Worm (Caenorhabditis elegans) whole organism, young adult: ENCODE measurements around the gene urb-1.

Source experiments
- B0336.3 ChIP-seq: fragments of 200-800 bp; sonication (Bioruptor generic); IDR thresholded peaks from 2 replicates; pipeline ENCODE4 v1.3.6; 2022; ENCODE audit warnings: missing genetic modification characterization, missing compliant biosample characterization
- D2030.7 ChIP-seq: fragments of 200-800 bp; sonication (Bioruptor generic); IDR thresholded peaks from 2 replicates; pipeline ENCODE4 v1.3.6; 2022; ENCODE audit warnings: missing genetic modification reagents, missing genetic modification characterization, missing compliant biosample characterization
- F33H1.4 ChIP-seq: fragments of 200-800 bp; sonication (Bioruptor generic); IDR thresholded peaks from 2 replicates; pipeline ENCODE4 v1.3.6; 2022; ENCODE audit warnings: missing genetic modification reagents, missing genetic modification characterization, missing compliant biosample characterization
- F55B11.4 ChIP-seq: sonication (generic microtip); optimal IDR thresholded peaks from 2 replicates; lab custom pipeline; 2016; ENCODE audit warnings: missing compliant biosample characterization, missing genetic modification characterization, borderline replicate concordance; ENCODE audit not compliant: insufficient read depth
- K11D2.4 ChIP-seq: fragments of 200-800 bp; sonication (Bioruptor generic); IDR thresholded peaks from 2 replicates; pipeline ENCODE4 v1.3.6; 2022; ENCODE audit warnings: missing genetic modification reagents, missing genetic modification characterization, missing compliant biosample characterization
- Y53G8AR.9 ChIP-seq: fragments of 200-800 bp; sonication (Bioruptor generic); conservative IDR thresholded peaks from 2 replicates; pipeline ENCODE4 v1.3.6; 2022; ENCODE audit warnings: missing genetic modification reagents, missing genetic modification characterization, missing compliant biosample characterization
- Y56A3A.18 ChIP-seq: fragments of 200-800 bp; sonication (Bioruptor generic); IDR thresholded peaks from 2 replicates; pipeline ENCODE4 v1.3.6; 2022; ENCODE audit warnings: missing genetic modification reagents, missing genetic modification characterization, missing compliant biosample characterization
- Y67H2A.10 ChIP-seq: fragments of 200-800 bp; sonication (Bioruptor generic); conservative IDR thresholded peaks from 2 replicates; pipeline ENCODE4 v1.3.6; 2022; ENCODE audit warnings: missing genetic modification reagents, missing genetic modification characterization, missing compliant biosample characterization
- Y95B8A.8 ChIP-seq: fragments of 200-800 bp; sonication (Bioruptor generic); IDR thresholded peaks from 2 replicates; pipeline ENCODE4 v1.3.6; 2022; ENCODE audit warnings: missing genetic modification reagents, missing genetic modification characterization, missing compliant biosample characterization
- ZK185.1 ChIP-seq: sonication (generic microtip); optimal IDR thresholded peaks from 2 replicates; lab custom pipeline; 2016; ENCODE audit warnings: mild to moderate bottlenecking, missing genetic modification characterization, missing compliant biosample characterization; ENCODE audit not compliant: poor library complexity, severe bottlenecking
- ama-1 ChIP-seq, 3 experiments: fragments of 150-350 bp in 1 of 3; sonication (generic microtip) in 2 of 3; optimal IDR thresholded peaks; 2 replicates each; lab custom pipeline; 2014 to 2018; ENCODE audit warnings: missing biosample characterization in 2 of 3, missing genetic modification characterization in 2 of 3, missing genetic modification reagents in 2 of 3
- athp-1 ChIP-seq: sonication (generic microtip); optimal IDR thresholded peaks from 2 replicates; lab custom pipeline; 2017; ENCODE audit warnings: mild to moderate bottlenecking, missing genetic modification characterization, missing compliant biosample characterization
- cebp-1 ChIP-seq, 2 experiments: fragments of 200-800 bp in 1 of 2; sonication (Bioruptor generic) in 1 of 2; sonication (generic microtip) in 1 of 2; IDR thresholded peaks in 1 of 2; optimal IDR thresholded peaks in 1 of 2; 2 replicates each; pipeline versions ENCODE4 v1.3.6 to Lab custom; 2017 to 2022; ENCODE audit warnings: missing compliant biosample characterization in 2 of 2, missing genetic modification characterization in 2 of 2, mild to moderate bottlenecking in 1 of 2, missing genetic modification reagents in 1 of 2, moderate library complexity in 1 of 2
- ceh-91 ChIP-seq: fragments of 200-800 bp; sonication (Bioruptor generic); IDR thresholded peaks from 2 replicates; pipeline ENCODE4 v1.3.6; 2022; ENCODE audit warnings: missing genetic modification reagents, missing genetic modification characterization, missing compliant biosample characterization
- dox-1 ChIP-seq: fragments of 200-800 bp; sonication (Bioruptor generic); IDR thresholded peaks from 2 replicates; pipeline ENCODE4 v1.3.6; 2022; ENCODE audit warnings: missing genetic modification reagents, missing genetic modification characterization, missing compliant biosample characterization
- egl-44 ChIP-seq: fragments of 200-800 bp; sonication (Bioruptor generic); IDR thresholded peaks from 2 replicates; pipeline ENCODE4 v1.3.6; 2022; ENCODE audit warnings: missing genetic modification reagents, missing genetic modification characterization, missing compliant biosample characterization
- ekl-4 ChIP-seq: fragments of 200-800 bp; sonication (Bioruptor generic); IDR thresholded peaks from 2 replicates; pipeline ENCODE4 v1.3.6; 2022; ENCODE audit warnings: missing genetic modification reagents, missing genetic modification characterization, missing compliant biosample characterization
- ets-4 ChIP-seq: fragments of 200-800 bp; sonication (Bioruptor generic); optimal IDR thresholded peaks from 2 replicates; lab custom pipeline; 2018; ENCODE audit warnings: mild to moderate bottlenecking, missing genetic modification characterization, missing compliant biosample characterization
- hlh-12 ChIP-seq: sonication (generic microtip); optimal IDR thresholded peaks from 2 replicates; lab custom pipeline; 2016; ENCODE audit warnings: missing genetic modification characterization, missing compliant biosample characterization
- hmg-1.2 ChIP-seq: fragments of 200-800 bp; sonication (Bioruptor generic); IDR thresholded peaks from 2 replicates; pipeline ENCODE4 v1.3.6; 2022; ENCODE audit warnings: missing genetic modification reagents, missing genetic modification characterization, missing compliant biosample characterization
- let-526 ChIP-seq: fragments of 200-800 bp; sonication (Bioruptor generic); IDR thresholded peaks from 2 replicates; pipeline ENCODE4 v1.3.6; 2022; ENCODE audit warnings: missing genetic modification reagents, missing genetic modification characterization, missing compliant biosample characterization
- lin-26 ChIP-seq: fragments of 200-800 bp; sonication (Bioruptor generic); IDR thresholded peaks from 2 replicates; pipeline ENCODE4 v1.3.6; 2022; ENCODE audit warnings: missing genetic modification reagents, missing genetic modification characterization, missing compliant biosample characterization
- lin-35 ChIP-seq, 3 experiments: fragments of 150-350 bp in 2 of 3; sonication (generic microtip) in 1 of 3; optimal IDR thresholded peaks; 2 replicates each; lab custom pipeline; 2014 to 2018; ENCODE audit warnings: missing biosample characterization in 3 of 3, missing genetic modification characterization in 3 of 3, missing genetic modification reagents in 3 of 3
- lin-54 ChIP-seq: fragments of 200-800 bp; sonication (Bioruptor generic); optimal IDR thresholded peaks from 2 replicates; lab custom pipeline; 2018; ENCODE audit warnings: mild to moderate bottlenecking, missing genetic modification characterization, missing compliant biosample characterization
- lsl-1 ChIP-seq: fragments of 200-800 bp; sonication (Bioruptor generic); optimal IDR thresholded peaks from 2 replicates; lab custom pipeline; 2018; ENCODE audit warnings: mild to moderate bottlenecking, missing genetic modification characterization, moderate library complexity, missing compliant biosample characterization
- madf-3 ChIP-seq: fragments of 200-800 bp; sonication (Bioruptor generic); IDR thresholded peaks from 2 replicates; pipeline ENCODE4 v1.3.6; 2022; ENCODE audit warnings: missing genetic modification reagents, missing genetic modification characterization, missing compliant biosample characterization
- madf-6 ChIP-seq: fragments of 200-800 bp; sonication (Bioruptor generic); IDR thresholded peaks from 2 replicates; pipeline ENCODE4 v1.3.6; 2022; ENCODE audit warnings: missing genetic modification reagents, missing genetic modification characterization, missing compliant biosample characterization
- mcd-1 ChIP-seq: fragments of 200-800 bp; sonication (Bioruptor generic); IDR thresholded peaks from 2 replicates; pipeline ENCODE4 v1.3.6; 2022; ENCODE audit warnings: missing genetic modification reagents, missing genetic modification characterization, missing compliant biosample characterization
- mel-28 ChIP-seq: sonication (generic microtip); optimal IDR thresholded peaks from 2 replicates; lab custom pipeline; 2016; ENCODE audit warnings: borderline replicate concordance, mild to moderate bottlenecking, missing genetic modification characterization, missing compliant biosample characterization
- nfya-2 ChIP-seq: fragments of 200-800 bp; sonication (Bioruptor generic); IDR thresholded peaks from 2 replicates; pipeline ENCODE4 v1.3.6; 2022; ENCODE audit warnings: missing genetic modification reagents, missing genetic modification characterization, missing compliant biosample characterization
- nfyb-1 ChIP-seq: fragments of 200-800 bp; sonication (Bioruptor generic); IDR thresholded peaks from 2 replicates; pipeline ENCODE4 v1.3.6; 2022; ENCODE audit warnings: missing genetic modification reagents, missing genetic modification characterization, missing compliant biosample characterization
- nhr-80 ChIP-seq: sonication (generic microtip); optimal IDR thresholded peaks from 2 replicates; lab custom pipeline; 2016; ENCODE audit warnings: missing genetic modification characterization, missing compliant biosample characterization
- rec-8 ChIP-seq, 2 experiments: sonication (generic microtip); optimal IDR thresholded peaks; 2 replicates each; lab custom pipeline; 2016; ENCODE audit warnings: mild to moderate bottlenecking in 2 of 2, missing genetic modification characterization in 2 of 2, missing genetic modification reagents in 2 of 2, missing genotype in 2 of 2, missing biosample characterization in 1 of 2, missing compliant biosample characterization in 1 of 2, moderate library complexity in 1 of 2
- snpc-1.1 ChIP-seq: sonication (generic microtip); optimal IDR thresholded peaks from 2 replicates; lab custom pipeline; 2017; ENCODE audit warnings: missing genetic modification characterization, mild to moderate bottlenecking, missing compliant biosample characterization, antibody characterized with exemption, moderate library complexity, missing genotype, missing genetic modification reagents; ENCODE audit not compliant: insufficient read depth
- snpc-4 ChIP-seq, 5 experiments: fragments of 150-350 bp in 1 of 5; sonication (generic microtip) in 4 of 5; optimal IDR thresholded peaks; 2 replicates each; lab custom pipeline; 2014 to 2018; ENCODE audit warnings: missing genetic modification characterization in 5 of 5, missing biosample characterization in 3 of 5, antibody characterized with exemption in 2 of 5, mild to moderate bottlenecking in 2 of 5, missing compliant biosample characterization in 2 of 5, missing genotype in 2 of 5, moderate library complexity in 2 of 5, missing genetic modification reagents in 1 of 5
- somi-1 ChIP-seq: fragments of 200-800 bp; sonication (Bioruptor generic); optimal IDR thresholded peaks from 2 replicates; lab custom pipeline; 2018; ENCODE audit warnings: mild to moderate bottlenecking, missing genetic modification characterization, missing compliant biosample characterization
- tbp1 ChIP-seq: fragments of 200-800 bp; sonication (Bioruptor generic); optimal IDR thresholded peaks from 2 replicates; lab custom pipeline; 2018; ENCODE audit warnings: mild to moderate bottlenecking, missing genetic modification characterization, missing compliant biosample characterization
- tbx-9 ChIP-seq: sonication (generic microtip); optimal IDR thresholded peaks from 2 replicates; lab custom pipeline; 2016; ENCODE audit warnings: borderline replicate concordance, missing genetic modification characterization, inconsistent platforms, missing compliant biosample characterization
- unc-62 ChIP-seq: fragments of 150-350 bp; optimal IDR thresholded peaks from 2 replicates; lab custom pipeline; 2014; ENCODE audit warnings: missing biosample characterization, missing genetic modification reagents, missing genetic modification characterization
- ztf-22 ChIP-seq: fragments of 200-800 bp; sonication (Bioruptor generic); optimal IDR thresholded peaks from 2 replicates; lab custom pipeline; 2018; ENCODE audit warnings: mild to moderate bottlenecking, missing genetic modification characterization, moderate library complexity, missing compliant biosample characterization
- ztf-25 ChIP-seq: fragments of 200-800 bp; sonication (Bioruptor generic); IDR thresholded peaks from 2 replicates; pipeline ENCODE4 v1.3.6; 2022; ENCODE audit warnings: missing genetic modification reagents, missing genetic modification characterization, missing compliant biosample characterization
- ztf-26 ChIP-seq: sonication (generic microtip); optimal IDR thresholded peaks from 2 replicates; lab custom pipeline; 2017; ENCODE audit warnings: missing genetic modification characterization, missing compliant biosample characterization
- ztf-6 ChIP-seq: fragments of 200-800 bp; sonication (Bioruptor generic); IDR thresholded peaks from 2 replicates; pipeline ENCODE4 v1.3.6; 2022; ENCODE audit warnings: missing genetic modification reagents, missing genetic modification characterization, missing compliant biosample characterization

urb-1 gene

ce11 chrV:6429870-6430339 is 6.0 kb upstream of the urb-1 start, which contains the start of gene alh-4:
Gene alh-4 (minus strand): TSS chrV:6429920.
- TF ChIP-seq B0336.3 (GFP tag; lab: Robert Waterston, UW) = no peak
- TF ChIP-seq cebp-1 (GFP tag; IDR thresholded peaks at IDR 0.05; lab: Robert Waterston, UW) = no peak
- TF ChIP-seq cebp-1 (tag; optimal IDR thresholded peaks at IDR 0.05; lab: Kevin White, UChicago) = peak; percentile 17
- TF ChIP-seq athp-1 (tag; lab: Kevin White, UChicago) = no peak

ce11 chrV:6427433-6427832 is 3.5 kb upstream of the urb-1 start:
- TF ChIP-seq nfyb-1 (GFP tag; lab: Robert Waterston, UW) (0 out of 2 replicates have a peak, but pooled peaks have one; percentile 50), ztf-25 (no peak), unc-62 (no peak), lin-26 (GFP tag; lab: Robert Waterston, UW) (no peak), snpc-4 (GFP tag; optimal IDR thresholded peaks at IDR 0.05; lab: Kevin White, UChicago) (no peak), snpc-4 (tag; optimal IDR thresholded peaks at IDR 0.05; lab: Kevin White, UChicago) (peak in 1 of 4 experiments; percentile 5), mel-28 (tag; lab: Kevin White, UChicago) (no peak), hmg-1.2 (GFP tag; lab: Robert Waterston, UW) (peak; percentile 28; the same call in 1 of the 2 replicates), rec-8 (tag; optimal IDR thresholded peaks at IDR 0.05; lab: Kevin White, UChicago) (no peak), Y95B8A.8 (GFP tag; lab: Robert Waterston, UW) (0 out of 2 replicates have a peak, but pooled peaks have one; percentile 45), tbp1 (GFP tag; lab: Kevin White, UChicago) (no peak), mcd-1 (GFP tag; lab: Robert Waterston, UW) (peak; percentile 39; the same call in 1 of the 2 replicates), lin-54 (peak; percentile 25), lsl-1 (GFP tag; lab: Kevin White, UChicago) (peak; percentile 53), nhr-80 (peak; percentile 16), tbx-9 (tag; lab: Kevin White, UChicago) (no peak), cebp-1 (GFP tag; IDR thresholded peaks at IDR 0.05; lab: Robert Waterston, UW) (no peak), cebp-1 (tag; optimal IDR thresholded peaks at IDR 0.05; lab: Kevin White, UChicago) (peak; percentile 27), hlh-12 (tag; lab: Kevin White, UChicago) (no peak), ceh-91 (GFP tag; lab: Robert Waterston, UW) (no peak), dox-1 (0 out of 2 replicates have a peak, but pooled peaks have one; percentile 10), snpc-1.1 (no peak), lin-35 (GFP tag; optimal IDR thresholded peaks at IDR 0.05; lab: Kevin White, UChicago) (no peak), K11D2.4 (peak; percentile 37; the same call in 1 of the 2 replicates), nfya-2 (GFP tag; lab: Robert Waterston, UW) (no peak), Y67H2A.10 (GFP tag; lab: Robert Waterston, UW) (no peak), F33H1.4 (GFP tag; lab: Robert Waterston, UW) (peak; percentile 37; the same call in 1 of the 2 replicates), ztf-6 (GFP tag; lab: Robert Waterston, UW) (peak; percentile 37; the same call in 1 of the 2 replicates), ztf-26 (tag; lab: Kevin White, UChicago) (no peak), ets-4 (GFP tag; lab: Kevin White, UChicago) (no peak), ZK185.1 (tag; lab: Kevin White, UChicago) (peak; percentile 19), ztf-22 (GFP tag; lab: Kevin White, UChicago) (no peak), Y56A3A.18 (GFP tag; lab: Robert Waterston, UW) (no peak), F55B11.4 (tag; lab: Kevin White, UChicago) (no peak), let-526 (no peak), somi-1 (no peak), egl-44 (GFP tag; lab: Robert Waterston, UW) (no peak), ekl-4 (GFP tag; lab: Robert Waterston, UW) (peak; percentile 24; the same call in 1 of the 2 replicates), ama-1 (optimal IDR thresholded peaks at IDR 0.05; lab: Kevin White, UChicago) (peak; percentile 5), ama-1 (GFP tag; optimal IDR thresholded peaks at IDR 0.05; lab: Kevin White, UChicago) (no peak), madf-6 (peak; percentile 52; the same call in 1 of the 2 replicates), madf-3 (GFP tag; lab: Robert Waterston, UW) (no peak), D2030.7 (GFP tag; lab: Robert Waterston, UW) (peak; percentile 13; the same call in 1 of the 2 replicates), Y53G8AR.9 (GFP tag; lab: Robert Waterston, UW) (0 out of 2 replicates have a peak, but pooled peaks have one; percentile 27)
